Fruit fly (Drosophila melanogaster) whole organism, embryonic: ENCODE results near the gene lectin-24A.

ENCODE experiments used
- CG17186 ChIP-seq: fragments of 200-800 bp; sonication (Bioruptor generic); optimal IDR thresholded peaks from 3 replicates; lab custom pipeline; 2017; ENCODE audit warnings: missing biosample characterization, missing genetic modification reagents, missing genetic modification characterization
- CG7963 ChIP-seq: fragments of 200-800 bp; sonication (Bioruptor generic); IDR thresholded peaks from 3 replicates; pipeline ENCODE4 v1.3.6; 2022; ENCODE audit warnings: missing biosample characterization, missing genetic modification characterization; ENCODE audit not compliant: partially characterized antibody
- Nf-YB ChIP-seq: fragments of 200-800 bp; sonication (Bioruptor generic); optimal IDR thresholded peaks from 3 replicates; lab custom pipeline; 2019; ENCODE audit warnings: missing biosample characterization, mild to moderate bottlenecking, missing genetic modification characterization, moderate library complexity
- Usf ChIP-seq: fragments of 200-800 bp; sonication (Bioruptor generic); optimal IDR thresholded peaks from 2 replicates; lab custom pipeline; 2017; ENCODE audit warnings: missing genotype, missing biosample characterization, missing genetic modification characterization
- chm ChIP-seq: fragments of 200-800 bp; sonication (Bioruptor generic); IDR thresholded peaks from 2 replicates; pipeline ENCODE4 v1.3.6; 2022; ENCODE audit warnings: missing biosample characterization, missing genetic modification characterization
- da ChIP-seq: fragments of 200-800 bp; sonication (Bioruptor generic); optimal IDR thresholded peaks from 2 replicates; lab custom pipeline; 2016; ENCODE audit warnings: missing biosample characterization, missing genetic modification characterization
- ewg ChIP-seq: fragments of 200-800 bp; sonication (Bioruptor generic); optimal IDR thresholded peaks from 3 replicates; lab custom pipeline; 2017; ENCODE audit warnings: mild to moderate bottlenecking, missing biosample characterization, missing genetic modification reagents, missing genetic modification characterization
- insv ChIP-seq, 2 experiments: fragments of 200-800 bp; sonication (Bioruptor generic); optimal IDR thresholded peaks; 3 replicates each; lab custom pipeline; 2016 to 2018; ENCODE audit warnings: missing biosample characterization in 2 of 2, missing genetic modification characterization in 2 of 2
- lov ChIP-seq, 2 experiments: fragments of 200-800 bp in 1 of 2; fragments of >200 bp in 1 of 2; sonication (Bioruptor generic) in 1 of 2; IDR thresholded peaks in 1 of 2; optimal IDR thresholded peaks in 1 of 2; 2 replicates in 1 of 2; 3 replicates in 1 of 2; pipeline versions ENCODE4 v1.3.6 to Lab custom; 2017 to 2022; ENCODE audit warnings: missing biosample characterization in 1 of 2, missing genetic modification characterization in 1 of 2
- nom ChIP-seq: fragments of 200-800 bp; sonication (Bioruptor generic); optimal IDR thresholded peaks from 2 replicates; lab custom pipeline; 2017; ENCODE audit warnings: missing biosample characterization, missing genetic modification characterization, mild to moderate bottlenecking, moderate library complexity, missing genetic modification reagents
- sd ChIP-seq: fragments of 200-800 bp; sonication (Bioruptor generic); optimal IDR thresholded peaks from 3 replicates; lab custom pipeline; 2018; ENCODE audit warnings: missing biosample characterization, mild to moderate bottlenecking, missing genetic modification characterization, moderate library complexity
- zf30C ChIP-seq: fragments of 200-800 bp; sonication (Bioruptor generic); optimal IDR thresholded peaks from 3 replicates; lab custom pipeline; 2018; ENCODE audit warnings: missing biosample characterization, mild to moderate bottlenecking, missing genetic modification characterization

DNA sequence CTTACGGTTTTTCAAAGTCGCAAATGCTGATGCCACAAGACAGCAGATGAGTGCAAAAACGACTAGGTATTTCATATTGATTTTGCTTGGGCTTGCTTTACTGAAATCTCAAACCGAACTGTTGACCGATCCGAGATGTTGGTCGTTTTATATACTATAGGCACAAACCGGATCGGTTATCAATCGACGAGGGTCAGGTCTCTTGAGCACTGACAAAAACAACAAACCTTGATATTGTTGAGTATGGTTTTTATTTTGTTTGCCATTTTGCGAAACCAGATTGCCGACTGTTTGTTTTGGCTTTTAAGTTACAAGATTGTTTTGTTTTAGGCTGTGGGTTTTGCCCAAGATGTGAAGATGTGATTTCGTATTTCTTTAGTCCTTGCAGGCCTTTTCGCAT, 25.1 kb downstream of the lectin-24A start, which contains the start of gene CG16704:
- no peak for TF ChIP-seq lov (optimal IDR thresholded peaks at IDR 0.05; lab: Kevin White, UChicago)
- no peak for TF ChIP-seq lov (GFP tag; IDR thresholded peaks at IDR 0.05; lab: Robert Waterston, UW)
- no peak for TF ChIP-seq nom
- TF ChIP-seq sd (tag; lab: Kevin White, UChicago) = no peak
- no peak for TF ChIP-seq da
- no peak for TF ChIP-seq CG7963
- TF ChIP-seq chm (GFP tag; lab: Robert Waterston, UW) = no peak
- no peak for TF ChIP-seq ewg (GFP tag; lab: Kevin White, UChicago)
- TF ChIP-seq Usf (GFP tag; lab: Kevin White, UChicago) = no peak
- no peak for TF ChIP-seq Nf-YB
- no peak for TF ChIP-seq CG17186
- no peak for TF ChIP-seq zf30C (GFP tag; lab: Kevin White, UChicago)
- no peak for TF ChIP-seq insv (GFP tag; optimal IDR thresholded peaks at IDR 0.05; lab: Kevin White, UChicago)
